Worm (Caenorhabditis elegans): ENCODE measurements around the gene col-113.

Gene col-113

DNA sequence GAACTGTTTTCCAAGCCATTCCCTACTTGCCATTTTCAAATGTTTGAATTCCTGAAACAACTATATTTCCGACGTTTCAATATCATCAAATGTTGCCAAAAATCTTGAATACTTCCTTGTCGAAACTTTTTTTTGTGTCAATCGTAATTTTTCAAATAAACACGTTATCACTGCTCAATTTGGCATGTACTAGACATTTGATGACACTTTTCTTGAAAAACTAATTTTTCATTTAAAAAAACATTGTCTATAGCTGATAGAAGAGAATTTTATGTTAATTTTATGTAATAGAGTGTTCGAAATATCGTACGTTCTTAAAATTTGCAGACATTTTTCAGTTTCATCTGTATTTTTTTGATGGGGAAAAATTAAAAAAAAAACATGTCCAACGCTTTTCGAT lies 30.5 kb upstream of the col-113 start (continued):
- no peak for TF ChIP-seq hlh-30 (tag; optimal IDR thresholded peaks at IDR 0.05; ENCODE audit: insufficient read depth)
- no peak for TF ChIP-seq nhr-237 (tag; optimal IDR thresholded peaks at IDR 0.05)
- TF ChIP-seq zag-1 (tag; optimal IDR thresholded peaks at IDR 0.05) = no peak
- TF ChIP-seq pha-4 (GFP tag; IDR thresholded peaks at IDR 0.05) = no peak
- no peak for TF ChIP-seq pha-4 (tag; optimal IDR thresholded peaks at IDR 0.05)
- no peak for TF ChIP-seq ceh-62 (tag; optimal IDR thresholded peaks at IDR 0.05)
- no peak for TF ChIP-seq sdz-12 (GFP tag; optimal IDR thresholded peaks at IDR 0.05)
- TF ChIP-seq dve-1 (tag; optimal IDR thresholded peaks at IDR 0.05; ENCODE audit: insufficient read depth) = peak; percentile 60
- TF ChIP-seq mes-2 (tag; optimal IDR thresholded peaks at IDR 0.05; ENCODE audit: poor library complexity, severe bottlenecking) = no peak
- TF ChIP-seq set-16 (GFP tag; IDR thresholded peaks at IDR 0.05) = no peak
- no peak for TF ChIP-seq Y105C5A.15 (GFP tag; IDR thresholded peaks at IDR 0.05)
- TF ChIP-seq nhr-42 (GFP tag; IDR thresholded peaks at IDR 0.05) = no peak
- TF ChIP-seq daf-19 (GFP tag; conservative IDR thresholded peaks at IDR 0.05) = no peak

DNA sequence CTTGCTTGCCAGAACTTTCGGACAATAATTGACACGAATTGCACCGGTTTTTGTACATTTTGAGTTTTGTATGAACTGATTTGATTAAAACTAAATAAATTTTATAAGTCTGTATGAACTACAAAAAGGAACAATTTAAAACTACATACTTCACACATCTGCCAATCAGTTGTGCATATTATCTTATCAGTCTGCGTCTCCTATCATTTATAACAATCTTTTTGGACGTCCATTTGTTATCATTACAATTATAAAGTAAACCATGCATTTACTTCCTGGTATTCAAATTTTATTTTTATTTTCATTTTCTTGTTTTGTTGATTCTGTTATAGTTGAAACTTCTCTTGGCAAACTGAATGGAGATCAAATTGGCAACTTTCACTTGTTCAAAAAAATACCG lies 28.0 kb upstream of the col-113 start, which contains the start of gene cest-10:
TSS of gene cest-10 (plus strand) at position 254 of the 400 bp plus-strand sequence.
- TF ChIP-seq F49E8.2 (tag; optimal IDR thresholded peaks at IDR 0.05; ENCODE audit: borderline replicate concordance) = no peak
- TF ChIP-seq ces-1 (GFP tag; optimal IDR thresholded peaks at IDR 0.05) = no peak
- TF ChIP-seq gei-8 (GFP tag; optimal IDR thresholded peaks at IDR 0.05) = peak; percentile 2
- TF ChIP-seq zag-1 (tag; optimal IDR thresholded peaks at IDR 0.05) = no peak
- 0 out of 2 replicates have a peak, but pooled peaks have one; percentile 22 for TF ChIP-seq Y75B8A.6 (GFP tag; IDR thresholded peaks at IDR 0.05)
- TF ChIP-seq nhr-77 (tag; optimal IDR thresholded peaks at IDR 0.05) = peak; percentile 69
- TF ChIP-seq nhr-48 (tag; optimal IDR thresholded peaks at IDR 0.05) = peak; percentile 64
- no peak for TF ChIP-seq mdt-29 (GFP tag; IDR thresholded peaks at IDR 0.05)
- peak; percentile 90 for TF ChIP-seq tra-1 (GFP tag; IDR thresholded peaks at IDR 0.05)
- no peak for TF ChIP-seq ztf-7 (tag; optimal IDR thresholded peaks at IDR 0.05)
- no peak for TF ChIP-seq zip-2 (tag; optimal IDR thresholded peaks at IDR 0.05)
- peak; percentile 32; the same call in 1 of the 2 replicates for TF ChIP-seq pha-4 (GFP tag; IDR thresholded peaks at IDR 0.05)
- TF ChIP-seq pha-4 (tag; optimal IDR thresholded peaks at IDR 0.05) = no peak
- no peak for TF ChIP-seq arid-1 (GFP tag; conservative IDR thresholded peaks at IDR 0.05)
- peak; percentile 68 for TF ChIP-seq hlh-11 (tag; optimal IDR thresholded peaks at IDR 0.05)
- peak; percentile 99 for TF ChIP-seq nhr-28 (tag; optimal IDR thresholded peaks at IDR 0.05)
- TF ChIP-seq dmd-6 (GFP tag; IDR thresholded peaks at IDR 0.05) = peak; percentile 96
- no peak for TF ChIP-seq ceh-62 (tag; optimal IDR thresholded peaks at IDR 0.05)
- peak; percentile 49 for TF ChIP-seq nhr-102 (tag; optimal IDR thresholded peaks at IDR 0.05)
- TF ChIP-seq fkh-10 (GFP tag; optimal IDR thresholded peaks at IDR 0.05) = no peak
- TF ChIP-seq attf-4 (tag; optimal IDR thresholded peaks at IDR 0.05) = no peak
- TF ChIP-seq aha-1 (tag) = peak; percentile 56
- TF ChIP-seq daf-16 (GFP tag; optimal IDR thresholded peaks at IDR 0.05) = peak in 1 of 2 experiments; percentile 67
- TF ChIP-seq daf-16 (tag; optimal IDR thresholded peaks at IDR 0.05) = peak; percentile 93
- no peak for TF ChIP-seq dmd-8 (GFP tag; IDR thresholded peaks at IDR 0.05)
- TF ChIP-seq set-16 (GFP tag; IDR thresholded peaks at IDR 0.05) = no peak
- no peak for TF ChIP-seq ZK546.5 (tag; optimal IDR thresholded peaks at IDR 0.05)
- peak; percentile 78 for TF ChIP-seq pqm-1 (tag; optimal IDR thresholded peaks at IDR 0.05)
- TF ChIP-seq dve-1 (tag; optimal IDR thresholded peaks at IDR 0.05; ENCODE audit: insufficient read depth) = peak; percentile 89
- TF ChIP-seq T20F7.1 (GFP tag; optimal IDR thresholded peaks at IDR 0.05) = no peak
- TF ChIP-seq unc-39 (tag; optimal IDR thresholded peaks at IDR 0.05) = no peak

ce11 chrIV:7178942-7179341 lies 26.6 kb upstream of the col-113 start, which contains the start of gene C42D4.3:
C42D4.3 (plus strand) TSS chrIV:7179239.
- TF ChIP-seq nhr-76 (tag; optimal IDR thresholded peaks at IDR 0.05) (no peak), cey-2 (tag; optimal IDR thresholded peaks at IDR 0.05; ENCODE audit: borderline replicate concordance, insufficient read depth) (peak; percentile 70), madf-9 (GFP tag; conservative IDR thresholded peaks at IDR 0.05) (no peak), unc-130 (GFP tag; optimal IDR thresholded peaks at IDR 0.05) (no peak), dve-1 (tag; optimal IDR thresholded peaks at IDR 0.05; ENCODE audit: insufficient read depth) (peak; percentile 30)

All from whole organism, L4 larva.